Worm (Caenorhabditis elegans) whole organism, late embryonic: ENCODE data around the gene H34I24.1.

ENCODE experiments used
- K09A11.1 ChIP-seq: sonication (generic microtip); optimal IDR thresholded peaks from 2 replicates; lab custom pipeline; 2017; ENCODE audit warnings: antibody characterized with exemption, mild to moderate bottlenecking, missing genetic modification characterization, missing compliant biosample characterization; ENCODE audit not compliant: insufficient read depth
- ceh-19 ChIP-seq: fragments of 200-800 bp; sonication (Bioruptor generic); optimal IDR thresholded peaks from 2 replicates; lab custom pipeline; 2018; ENCODE audit warnings: mild to moderate bottlenecking, missing genetic modification characterization, missing compliant biosample characterization
- dmd-4 ChIP-seq: sonication (generic microtip); optimal IDR thresholded peaks from 2 replicates; lab custom pipeline; 2016; ENCODE audit warnings: borderline replicate concordance, missing genetic modification characterization, missing compliant biosample characterization
- elt-2 ChIP-seq: sonication (generic microtip); optimal IDR thresholded peaks from 2 replicates; lab custom pipeline; 2016; ENCODE audit warnings: missing genetic modification reagents, missing genetic modification characterization, missing compliant biosample characterization
- nfya-1 ChIP-seq: sonication (generic microtip); optimal IDR thresholded peaks from 2 replicates; lab custom pipeline; 2017; ENCODE audit warnings: missing genetic modification characterization, mild to moderate bottlenecking, missing compliant biosample characterization, antibody characterized with exemption, moderate library complexity
- pag-3 ChIP-seq: sonication (generic microtip); optimal IDR thresholded peaks from 2 replicates; lab custom pipeline; 2016; ENCODE audit warnings: missing compliant biosample characterization, missing genetic modification characterization, borderline replicate concordance
- pqm-1 ChIP-seq: sonication (generic microtip); optimal IDR thresholded peaks from 2 replicates; lab custom pipeline; 2016; ENCODE audit warnings: missing genetic modification characterization, missing compliant biosample characterization
- rnt-1 ChIP-seq: sonication (generic microtip); optimal IDR thresholded peaks from 2 replicates; lab custom pipeline; 2016; ENCODE audit warnings: missing genetic modification characterization, missing compliant biosample characterization
- unc-55 ChIP-seq: sonication (generic microtip); optimal IDR thresholded peaks from 2 replicates; lab custom pipeline; 2017; ENCODE audit warnings: missing biosample characterization, missing genetic modification reagents, missing genetic modification characterization

- TF ChIP-seq K09A11.1 = no peak
- no peak for TF ChIP-seq dmd-4 (tag; lab: Kevin White, UChicago)
- no peak for TF ChIP-seq pag-3 (tag; lab: Kevin White, UChicago)
- no peak for TF ChIP-seq elt-2 (tag; lab: Kevin White, UChicago)
- no peak for TF ChIP-seq nfya-1 (tag; lab: Kevin White, UChicago)
- no peak for TF ChIP-seq rnt-1 (tag; lab: Kevin White, UChicago)
- no peak for TF ChIP-seq unc-55 (GFP tag; lab: Kevin White, UChicago)
- no peak for TF ChIP-seq pqm-1 (tag; lab: Kevin White, UChicago)
- no peak for TF ChIP-seq ceh-19 (GFP tag; lab: Kevin White, UChicago)
Measured at ce11 chrIII:2804461-2804860, 42.4 kb upstream of the H34I24.1 start.
